Fruit fly (Drosophila melanogaster): Measurements from ENCODE around the gene CG3345.

CG3345 gene

dm6 chr2L:250507-251215 lies 18.2 kb upstream of the CG3345 start, which contains the start of gene kis (continued):
- TF ChIP-seq CG14050 (GFP tag; IDR thresholded peaks at IDR 0.05) (no peak), CG13424 (tag; optimal IDR thresholded peaks at IDR 0.05) (peak; percentile 22), Vsx1 (GFP tag; optimal IDR thresholded peaks at IDR 0.05) (no peak), Dll (GFP tag; IDR thresholded peaks at IDR 0.05; ENCODE audit: partially characterized antibody) (peak; percentile 97), CG10147 (GFP tag; optimal IDR thresholded peaks at IDR 0.05) (peak; percentile 47), Mes4 (GFP tag; optimal IDR thresholded peaks at IDR 0.05) (peak; percentile 29), Sox102F (GFP tag; optimal IDR thresholded peaks at IDR 0.05) (peak; percentile 10), Scr (GFP tag; IDR thresholded peaks at IDR 0.05; ENCODE audit: partially characterized antibody) (peak; percentile 97), Med (GFP tag) (peak; percentile 91), CG17385 (GFP tag; optimal IDR thresholded peaks at IDR 0.05) (peak; percentile 1), Meics (GFP tag; optimal IDR thresholded peaks at IDR 0.05) (peak; percentile 30), Drgx (GFP tag; IDR thresholded peaks at IDR 0.05) (peak; percentile 44; the same call in 1 of the 2 replicates), nerfin-1 (tag; optimal IDR thresholded peaks at IDR 0.05) (peak; percentile 48), Hey (tag; optimal IDR thresholded peaks at IDR 0.05) (no peak), CG34224 (GFP tag; IDR thresholded peaks at IDR 0.05; ENCODE audit: partially characterized antibody) (peak; percentile 96), CG17361 (GFP tag; IDR thresholded peaks at IDR 0.05) (0 out of 3 replicates have a peak, but pooled peaks have one; percentile 41), HHEX (GFP tag; optimal IDR thresholded peaks at IDR 0.05) (no peak), pho (GFP tag; optimal IDR thresholded peaks at IDR 0.05) (peak; percentile 67), Fer3 (tag; optimal IDR thresholded peaks at IDR 0.05) (peak; percentile 37), ro (GFP tag; IDR thresholded peaks at IDR 0.05) (no peak), phol (tag; optimal IDR thresholded peaks at IDR 0.05) (peak; percentile 99), CG32532 (GFP tag; IDR thresholded peaks at IDR 0.05) (peak; percentile 68), CG7556 (GFP tag; optimal IDR thresholded peaks at IDR 0.05) (no peak), E2f1 (GFP tag; IDR thresholded peaks at IDR 0.05) (0 out of 2 replicates have a peak, but pooled peaks have one; percentile 14), Bdp1 (GFP tag; optimal IDR thresholded peaks at IDR 0.05) (peak; percentile 41), CG8290 (GFP tag; optimal IDR thresholded peaks at IDR 0.05) (peak; percentile 49), CG8290 (tag; optimal IDR thresholded peaks at IDR 0.05) (peak in 1 of 2 experiments; percentile 60), CG2116 (GFP tag; optimal IDR thresholded peaks at IDR 0.05) (peak; percentile 79), CG1602 (GFP tag; optimal IDR thresholded peaks at IDR 0.05) (no peak), Stat92E (GFP tag; optimal IDR thresholded peaks at IDR 0.05) (peak in 1 of 3 experiments; percentile 74), mld (GFP tag; IDR thresholded peaks at IDR 0.05; ENCODE audit: partially characterized antibody) (peak; percentile 89), dimm (GFP tag; IDR thresholded peaks at IDR 0.05) (no peak), CG7963 (GFP tag; IDR thresholded peaks at IDR 0.05; ENCODE audit: partially characterized antibody) (peak; percentile 83), tna (GFP tag; IDR thresholded peaks at IDR 0.05; ENCODE audit: partially characterized antibody) (peak; percentile 91), maf-S (GFP tag; optimal IDR thresholded peaks at IDR 0.05) (peak; percentile 46), sisA (GFP tag; IDR thresholded peaks at IDR 0.05) (no peak), zf30C (GFP tag; optimal IDR thresholded peaks at IDR 0.05) (no peak), Lim3 (GFP tag; IDR thresholded peaks at IDR 0.05) (no peak), luna (GFP tag; optimal IDR thresholded peaks at IDR 0.05) (no peak), CG32767 (GFP tag; IDR thresholded peaks at IDR 0.05) (peak; percentile 51; the same call in 1 of the 2 replicates), slp2 (GFP tag; optimal IDR thresholded peaks at IDR 0.05) (no peak), Aef1 (GFP tag; IDR thresholded peaks at IDR 0.05) (peak; percentile 87), Hr51 (GFP tag; optimal IDR thresholded peaks at IDR 0.05) (peak; percentile 33 to 41), CG1529 (GFP tag; optimal IDR thresholded peaks at IDR 0.05) (no peak), zfh1 (GFP tag; IDR thresholded peaks at IDR 0.05) (peak; percentile 39; the same call in 2 of the 3 replicates), eve (GFP tag; optimal IDR thresholded peaks at IDR 0.05) (no peak), sqz (GFP tag; optimal IDR thresholded peaks at IDR 0.05) (peak; percentile 65), grn (GFP tag; optimal IDR thresholded peaks at IDR 0.05) (no peak), crc (GFP tag; optimal IDR thresholded peaks at IDR 0.05) (no peak)
